Worm (Caenorhabditis elegans): ENCODE measurements around the gene perm-5.
A peak's percentile ranks its signal among the peaks of the same experiment; 100 is the strongest.

The perm-5 gene

ce11 chrIV:5669459-5669858 is 33.8 kb downstream of the perm-5 start, which contains the start of gene T19E7.6:
Gene T19E7.6, minus strand, starts transcription at chrIV:5669503.
- no peak for TF ChIP-seq daf-16 (GFP tag; optimal IDR thresholded peaks at IDR 0.05)
- TF ChIP-seq daf-16 (tag; optimal IDR thresholded peaks at IDR 0.05) = peak; percentile 89
- peak; percentile 40 for TF ChIP-seq dve-1 (tag; optimal IDR thresholded peaks at IDR 0.05; ENCODE audit: insufficient read depth)
- no peak for TF ChIP-seq Y75B8A.6 (GFP tag; IDR thresholded peaks at IDR 0.05)
- TF ChIP-seq zfp-3 (GFP tag; conservative IDR thresholded peaks at IDR 0.05) = no peak
- TF ChIP-seq T20F7.1 (GFP tag; optimal IDR thresholded peaks at IDR 0.05) = no peak
- no peak for TF ChIP-seq saeg-2 (GFP tag; IDR thresholded peaks at IDR 0.05)
- no peak for TF ChIP-seq nhr-76 (tag; optimal IDR thresholded peaks at IDR 0.05)

DNA sequence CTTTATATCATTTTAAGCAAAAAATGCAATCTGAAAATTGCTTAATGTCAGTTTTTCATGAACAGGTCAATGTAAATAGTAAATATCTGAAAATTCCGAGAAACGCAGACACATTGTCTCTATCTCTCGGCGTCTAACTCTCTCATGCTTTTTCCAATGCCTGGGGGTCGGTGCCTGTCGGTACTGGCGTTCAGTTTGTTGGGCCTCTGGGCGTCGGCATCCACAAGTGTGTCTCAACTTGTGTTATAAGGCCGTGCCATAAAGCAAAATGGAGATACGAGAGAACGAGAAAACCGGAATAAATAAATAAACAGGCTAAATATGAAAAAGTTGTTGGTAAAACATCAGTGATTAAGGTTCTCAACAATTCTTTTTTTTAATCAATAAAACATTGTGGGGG is 36.1 kb downstream of the perm-5 start:
- TF ChIP-seq jun-1 (tag; optimal IDR thresholded peaks at IDR 0.05) (no peak), ctbp-1 (GFP tag; IDR thresholded peaks at IDR 0.05) (0 out of 2 replicates have a peak, but pooled peaks have one; percentile 19), madf-9 (GFP tag; conservative IDR thresholded peaks at IDR 0.05) (no peak), ama-1 (optimal IDR thresholded peaks at IDR 0.05) (no peak), lin-1 (GFP tag; IDR thresholded peaks at IDR 0.05) (no peak), tra-1 (GFP tag; IDR thresholded peaks at IDR 0.05) (no peak), pqm-1 (tag; optimal IDR thresholded peaks at IDR 0.05) (no peak), nhr-6 (tag; optimal IDR thresholded peaks at IDR 0.05) (peak; percentile 64), madf-5 (GFP tag; IDR thresholded peaks at IDR 0.05) (0 out of 4 replicates have a peak, but pooled peaks of 1 of the 2 experiments have one; percentile 16), lir-3 (tag; optimal IDR thresholded peaks at IDR 0.05) (no peak), snpc-4 (tag; optimal IDR thresholded peaks at IDR 0.05) (no peak), lin-39 (tag; optimal IDR thresholded peaks at IDR 0.05) (no peak), D1046.2 (GFP tag; IDR thresholded peaks at IDR 0.05) (no peak), ceh-28 (tag; optimal IDR thresholded peaks at IDR 0.05) (no peak), hlh-11 (tag; optimal IDR thresholded peaks at IDR 0.05) (peak; percentile 76), ztf-7 (tag; optimal IDR thresholded peaks at IDR 0.05) (peak; percentile 42), lin-13 (GFP tag; optimal IDR thresholded peaks at IDR 0.05) (no peak), F37D6.2 (tag; optimal IDR thresholded peaks at IDR 0.05) (no peak), dpl-1 (GFP tag; optimal IDR thresholded peaks at IDR 0.05) (peak; percentile 11), R02D3.7 (tag; optimal IDR thresholded peaks at IDR 0.05) (no peak), vab-7 (GFP tag; IDR thresholded peaks at IDR 0.05) (0 out of 2 replicates have a peak, but pooled peaks have one; percentile 16), aha-1 (tag) (no peak), hmg-1.1 (GFP tag; IDR thresholded peaks at IDR 0.05) (peak; percentile 40; the same call in 1 of the 2 replicates), mxl-2 (GFP tag; conservative IDR thresholded peaks at IDR 0.05) (no peak), zag-1 (tag; optimal IDR thresholded peaks at IDR 0.05) (no peak), spr-1 (tag; optimal IDR thresholded peaks at IDR 0.05) (no peak), Y48G9A.11 (GFP tag; IDR thresholded peaks at IDR 0.05) (no peak), ceh-62 (tag; optimal IDR thresholded peaks at IDR 0.05) (no peak), Y105C5A.15 (GFP tag; IDR thresholded peaks at IDR 0.05) (no peak), lin-29 (GFP tag; IDR thresholded peaks at IDR 0.05) (no peak), dmd-6 (GFP tag; IDR thresholded peaks at IDR 0.05) (0 out of 2 replicates have a peak, but pooled peaks have one; percentile 18), ceh-20 (GFP tag; IDR thresholded peaks at IDR 0.05) (0 out of 2 replicates have a peak, but pooled peaks have one; percentile 17), dmd-9 (GFP tag; IDR thresholded peaks at IDR 0.05) (0 out of 2 replicates have a peak, but pooled peaks have one; percentile 5), mes-2 (tag; optimal IDR thresholded peaks at IDR 0.05; ENCODE audit: poor library complexity, severe bottlenecking) (no peak), zfp-3 (GFP tag; conservative IDR thresholded peaks at IDR 0.05) (no peak), ceh-82 (tag; optimal IDR thresholded peaks at IDR 0.05) (no peak), ZK337.2 (GFP tag; IDR thresholded peaks at IDR 0.05) (no peak), F26F4.8 (GFP tag; conservative IDR thresholded peaks at IDR 0.05) (no peak), dmd-8 (GFP tag; IDR thresholded peaks at IDR 0.05) (no peak), set-16 (GFP tag; IDR thresholded peaks at IDR 0.05) (no peak), zfp-2 (tag; optimal IDR thresholded peaks at IDR 0.05) (no peak), F49E8.2 (tag; optimal IDR thresholded peaks at IDR 0.05; ENCODE audit: borderline replicate concordance) (no peak), spr-3 (GFP tag; optimal IDR thresholded peaks at IDR 0.05) (no peak), gei-8 (GFP tag; optimal IDR thresholded peaks at IDR 0.05) (no peak)
